Worm (Caenorhabditis elegans) whole organism, L2 larva: ENCODE results near the gene sid-2.

Source experiments
- ZK546.5 ChIP-seq: sonication (generic microtip); optimal IDR thresholded peaks from 2 replicates; lab custom pipeline; 2017; ENCODE audit warnings: missing biosample characterization, missing genetic modification characterization
- ama-1 ChIP-seq: fragments of 150-350 bp; optimal IDR thresholded peaks from 2 replicates; lab custom pipeline; 2018; ENCODE audit warnings: inconsistent platforms
- blmp-1 ChIP-seq: sonication (generic microtip); optimal IDR thresholded peaks from 2 replicates; lab custom pipeline; 2017; ENCODE audit warnings: missing genetic modification characterization, mild to moderate bottlenecking, missing compliant biosample characterization, antibody characterized with exemption, moderate library complexity; ENCODE audit not compliant: insufficient read depth
- ceh-82 ChIP-seq: fragments of 150-350 bp; optimal IDR thresholded peaks from 2 replicates; lab custom pipeline; 2014; ENCODE audit warnings: missing biosample characterization, missing genetic modification characterization
- egl-27 ChIP-seq: sonication (generic microtip); optimal IDR thresholded peaks from 3 replicates; lab custom pipeline; 2017; ENCODE audit warnings: missing biosample characterization, missing genetic modification reagents, missing genetic modification characterization
- fos-1 ChIP-seq: fragments of 150-350 bp; optimal IDR thresholded peaks from 2 replicates; lab custom pipeline; 2014; ENCODE audit warnings: missing biosample characterization, missing genetic modification characterization
- lsy-2 ChIP-seq, 2 experiments: fragments of 150-350 bp in 1 of 2; sonication (generic microtip) in 1 of 2; optimal IDR thresholded peaks; 2 replicates each; lab custom pipeline; 2014 to 2017; ENCODE audit warnings: missing biosample characterization in 2 of 2, missing genetic modification characterization in 2 of 2

ce11 chrIII:13731589-13731988 lies 52.3 kb downstream of the sid-2 start, which contains the start of gene W06F12.2:
- TF ChIP-seq egl-27 (tag; lab: Kevin White, UChicago), result no peak
- no peak for TF ChIP-seq lsy-2 (tag; optimal IDR thresholded peaks at IDR 0.05; lab: Kevin White, UChicago)
- no peak for TF ChIP-seq ama-1 (lab: Kevin White, UChicago)
- TF ChIP-seq ceh-82 (tag; lab: Kevin White, UChicago), result no peak
- TF ChIP-seq fos-1, result no peak
- TF ChIP-seq ZK546.5 (tag; lab: Kevin White, UChicago), result no peak
- TF ChIP-seq blmp-1 (tag; lab: Kevin White, UChicago), result no peak
